Worm (Caenorhabditis elegans): ENCODE measurements around the gene srt-67.

ce11 chrV:5275426-5276007, 18.3 kb upstream of the srt-67 start:
- no peak for TF ChIP-seq flt-1 (GFP tag; IDR thresholded peaks at IDR 0.05)
- no peak for TF ChIP-seq tbx-37 (GFP tag; conservative IDR thresholded peaks at IDR 0.05)
- no peak for TF ChIP-seq tra-4 (tag; optimal IDR thresholded peaks at IDR 0.05)
